Fruit fly (Drosophila melanogaster) whole organism, embryonic: Measurements from ENCODE around the gene nAChRalpha5.

Source experiments
- Adf1 ChIP-seq: fragments of 200-800 bp; sonication (Bioruptor generic); IDR thresholded peaks from 2 replicates; pipeline ENCODE4 v1.3.6; 2022; ENCODE audit warnings: missing biosample characterization, missing genetic modification characterization
- Atf-2 ChIP-seq: fragments of 200-800 bp; sonication (Bioruptor generic); optimal IDR thresholded peaks from 2 replicates; lab custom pipeline; 2016; ENCODE audit warnings: missing biosample characterization, missing genetic modification characterization
- CG10959 ChIP-seq: fragments of 200-800 bp; sonication (Bioruptor generic); IDR thresholded peaks from 2 replicates; pipeline ENCODE4 v1.3.6; 2022; ENCODE audit warnings: missing biosample characterization, missing genetic modification characterization
- CG10979 ChIP-seq: fragments of 200-800 bp; sonication (Bioruptor generic); optimal IDR thresholded peaks from 2 replicates; lab custom pipeline; 2018; ENCODE audit warnings: missing biosample characterization, mild to moderate bottlenecking, missing genetic modification characterization, moderate library complexity
- CG11560 ChIP-seq: fragments of 200-800 bp; sonication (Bioruptor generic); IDR thresholded peaks from 3 replicates; pipeline ENCODE4 v1.3.6; 2022; ENCODE audit warnings: missing biosample characterization, missing genetic modification characterization
- CG12155 ChIP-seq: fragments of 200-800 bp; sonication (Bioruptor generic); optimal IDR thresholded peaks from 3 replicates; lab custom pipeline; 2016; ENCODE audit warnings: missing biosample characterization, missing genetic modification characterization
- CG12236 ChIP-seq: fragments of 200-800 bp; sonication (Bioruptor generic); optimal IDR thresholded peaks from 2 replicates; lab custom pipeline; 2016; ENCODE audit warnings: missing biosample characterization, missing genetic modification characterization
- CG12744 ChIP-seq: fragments of 200-800 bp; sonication (Bioruptor generic); optimal IDR thresholded peaks from 2 replicates; lab custom pipeline; 2016; ENCODE audit warnings: missing biosample characterization, missing genetic modification characterization
- CG15601 ChIP-seq: fragments of 200-800 bp; sonication (Bioruptor generic); optimal IDR thresholded peaks from 3 replicates; lab custom pipeline; 2019; ENCODE audit warnings: missing biosample characterization, mild to moderate bottlenecking, missing genetic modification characterization, moderate library complexity
- CG16813 ChIP-seq: fragments of 200-800 bp; sonication (Bioruptor generic); IDR thresholded peaks from 3 replicates; pipeline ENCODE4 v1.3.6; 2022; ENCODE audit warnings: missing biosample characterization, missing genetic modification characterization; ENCODE audit not compliant: partially characterized antibody
- CG16863 ChIP-seq: fragments of 200-800 bp; sonication (Bioruptor generic); optimal IDR thresholded peaks from 3 replicates; lab custom pipeline; 2016; ENCODE audit warnings: missing biosample characterization, missing genetic modification characterization
- CG18764 ChIP-seq: fragments of 200-800 bp; sonication (Bioruptor generic); optimal IDR thresholded peaks from 3 replicates; lab custom pipeline; 2016; ENCODE audit warnings: missing biosample characterization, missing genetic modification characterization
- CG30403 ChIP-seq: fragments of 200-800 bp; sonication (Bioruptor generic); optimal IDR thresholded peaks from 3 replicates; lab custom pipeline; 2016; ENCODE audit warnings: missing biosample characterization, missing genetic modification characterization
- CG3281 ChIP-seq: fragments of 200-800 bp; sonication (Bioruptor generic); optimal IDR thresholded peaks from 3 replicates; lab custom pipeline; 2017; ENCODE audit warnings: missing biosample characterization, mild to moderate bottlenecking, missing genetic modification characterization
- CG4282 ChIP-seq: fragments of 200-800 bp; sonication (Bioruptor generic); optimal IDR thresholded peaks from 2 replicates; lab custom pipeline; 2016; ENCODE audit warnings: missing biosample characterization, missing genetic modification characterization
- CG8089 ChIP-seq: fragments of 200-800 bp; sonication (Bioruptor generic); optimal IDR thresholded peaks from 3 replicates; lab custom pipeline; 2016; ENCODE audit warnings: missing biosample characterization, missing genetic modification characterization
- CG8290 ChIP-seq, 3 experiments: fragments of 200-800 bp; sonication (Bioruptor generic); optimal IDR thresholded peaks; 2 replicates each; lab custom pipeline; 2016 to 2019; ENCODE audit warnings: missing biosample characterization in 3 of 3, missing genetic modification characterization in 3 of 3, mild to moderate bottlenecking in 2 of 3, moderate library complexity in 1 of 3
- CG9876 ChIP-seq: fragments of 200-800 bp; sonication (Bioruptor generic); optimal IDR thresholded peaks from 2 replicates; lab custom pipeline; 2016; ENCODE audit warnings: missing biosample characterization, missing genetic modification characterization
- CTCF ChIP-seq: fragments of 200-800 bp; sonication (Bioruptor generic); optimal IDR thresholded peaks from 2 replicates; lab custom pipeline; 2017; ENCODE audit warnings: missing biosample characterization, mild to moderate bottlenecking, missing genetic modification characterization, moderate library complexity
- Chrac-16 ChIP-seq: fragments of 200-800 bp; sonication (Bioruptor generic); optimal IDR thresholded peaks from 3 replicates; lab custom pipeline; 2016; ENCODE audit warnings: missing biosample characterization, missing genetic modification characterization
- Doc3 ChIP-seq: fragments of 200-800 bp; sonication (Bioruptor generic); IDR thresholded peaks from 3 replicates; pipeline ENCODE4 v1.3.6; 2022; ENCODE audit warnings: missing biosample characterization, missing genetic modification characterization; ENCODE audit not compliant: partially characterized antibody
- Dp ChIP-seq: fragments of 200-800 bp; sonication (Bioruptor generic); optimal IDR thresholded peaks from 2 replicates; lab custom pipeline; 2018; ENCODE audit warnings: missing biosample characterization, mild to moderate bottlenecking, missing genetic modification characterization, moderate library complexity
- E2f2 ChIP-seq: fragments of 200-800 bp; sonication (Bioruptor generic); IDR thresholded peaks from 2 replicates; pipeline ENCODE4 v1.3.6; 2022; ENCODE audit warnings: missing biosample characterization, missing genetic modification characterization
- HLH54F ChIP-seq: fragments of 200-800 bp; sonication (Bioruptor generic); optimal IDR thresholded peaks from 3 replicates; lab custom pipeline; 2016; ENCODE audit warnings: missing biosample characterization, missing genetic modification characterization
- NfI ChIP-seq: fragments of 200-800 bp; sonication (Bioruptor generic); optimal IDR thresholded peaks from 3 replicates; lab custom pipeline; 2018; ENCODE audit warnings: missing biosample characterization, mild to moderate bottlenecking, missing genetic modification characterization, moderate library complexity
- Oaz ChIP-seq: fragments of 200-800 bp; sonication (Bioruptor generic); IDR thresholded peaks from 2 replicates; pipeline ENCODE4 v1.3.6; 2022; ENCODE audit warnings: missing biosample characterization, missing genetic modification characterization
- Pdp1 ChIP-seq, 2 experiments: fragments of 200-800 bp; sonication (Bioruptor generic); optimal IDR thresholded peaks; 3 replicates each; lab custom pipeline; 2016; ENCODE audit warnings: missing biosample characterization in 2 of 2, missing genetic modification characterization in 2 of 2, mild to moderate bottlenecking in 1 of 2, moderate library complexity in 1 of 2
- Trl ChIP-seq, 3 experiments: fragments of >200 bp in 2 of 3; fragments of 200-800 bp in 1 of 3; sonication (Bioruptor generic) in 1 of 3; optimal IDR thresholded peaks; 2 replicates in 1 of 3; 3 replicates in 2 of 3; lab custom pipeline; 2016 to 2017; ENCODE audit warnings: missing biosample characterization in 1 of 3, missing genetic modification characterization in 1 of 3
- Xbp1 ChIP-seq: fragments of 200-800 bp; sonication (Bioruptor generic); optimal IDR thresholded peaks from 3 replicates; lab custom pipeline; 2016; ENCODE audit warnings: missing biosample characterization, mild to moderate bottlenecking, missing genetic modification characterization
- Xrp1 ChIP-seq: fragments of 200-800 bp; sonication (Bioruptor generic); IDR thresholded peaks from 2 replicates; pipeline ENCODE4 v1.3.6; 2022; ENCODE audit warnings: missing biosample characterization, missing genetic modification characterization
- ab ChIP-seq: fragments of 200-800 bp; sonication (Bioruptor generic); optimal IDR thresholded peaks from 2 replicates; lab custom pipeline; 2016; ENCODE audit warnings: missing biosample characterization, missing genetic modification characterization
- al ChIP-seq: fragments of 200-800 bp; sonication (Bioruptor generic); IDR thresholded peaks from 2 replicates; pipeline ENCODE4 v1.3.6; 2022; ENCODE audit warnings: missing biosample characterization, missing genetic modification characterization
- ash1 ChIP-seq: fragments of 200-800 bp; sonication (Bioruptor generic); optimal IDR thresholded peaks from 2 replicates; lab custom pipeline; 2018; ENCODE audit warnings: missing biosample characterization, mild to moderate bottlenecking, missing genetic modification characterization
- az2 ChIP-seq: fragments of 200-800 bp; sonication (Bioruptor generic); optimal IDR thresholded peaks from 3 replicates; lab custom pipeline; 2016; ENCODE audit warnings: missing biosample characterization, missing genetic modification characterization
- caup ChIP-seq: fragments of 200-800 bp; sonication (Bioruptor generic); optimal IDR thresholded peaks from 3 replicates; lab custom pipeline; 2017; ENCODE audit warnings: missing biosample characterization, mild to moderate bottlenecking, missing genetic modification characterization, moderate library complexity; ENCODE audit not compliant: severe bottlenecking
- dimm ChIP-seq: fragments of 200-800 bp; sonication (Bioruptor generic); IDR thresholded peaks from 2 replicates; pipeline ENCODE4 v1.3.6; 2022; ENCODE audit warnings: missing biosample characterization, missing genetic modification characterization
- ems ChIP-seq: fragments of 200-800 bp; sonication (Bioruptor generic); optimal IDR thresholded peaks from 3 replicates; lab custom pipeline; 2016; ENCODE audit warnings: missing biosample characterization, missing genetic modification characterization
- eyg ChIP-seq: fragments of 200-800 bp; sonication (Bioruptor generic); optimal IDR thresholded peaks from 3 replicates; lab custom pipeline; 2016; ENCODE audit warnings: missing biosample characterization, missing genetic modification characterization
- fd64A ChIP-seq: fragments of 200-800 bp; sonication (Bioruptor generic); optimal IDR thresholded peaks from 3 replicates; lab custom pipeline; 2018; ENCODE audit warnings: missing biosample characterization, mild to moderate bottlenecking, missing genetic modification characterization
- fru ChIP-seq: fragments of >200 bp; optimal IDR thresholded peaks from 2 replicates; lab custom pipeline; 2017
- inv ChIP-seq: fragments of 200-800 bp; sonication (Bioruptor generic); IDR thresholded peaks from 2 replicates; pipeline ENCODE4 v1.3.6; 2022; ENCODE audit warnings: missing biosample characterization, missing genetic modification characterization; ENCODE audit not compliant: partially characterized antibody
- lab ChIP-seq: fragments of 200-800 bp; sonication (Bioruptor generic); optimal IDR thresholded peaks from 3 replicates; lab custom pipeline; 2017; ENCODE audit warnings: missing biosample characterization, missing genetic modification characterization, mild to moderate bottlenecking, moderate library complexity, missing genetic modification reagents
- lilli ChIP-seq: fragments of 200-800 bp; sonication (Bioruptor generic); optimal IDR thresholded peaks from 3 replicates; lab custom pipeline; 2016; ENCODE audit warnings: missing biosample characterization, missing genetic modification characterization
- luna ChIP-seq: fragments of 200-800 bp; sonication (Bioruptor generic); optimal IDR thresholded peaks from 2 replicates; lab custom pipeline; 2016; ENCODE audit warnings: missing biosample characterization, missing genetic modification characterization
- onecut ChIP-seq: fragments of 200-800 bp; sonication (Bioruptor generic); IDR thresholded peaks from 2 replicates; pipeline ENCODE4 v1.3.6; 2022; ENCODE audit warnings: missing biosample characterization, missing genetic modification characterization
- pb ChIP-seq: fragments of 200-800 bp; sonication (Bioruptor generic); optimal IDR thresholded peaks from 3 replicates; lab custom pipeline; 2016; ENCODE audit warnings: missing biosample characterization, missing genetic modification characterization
- pnt ChIP-seq: fragments of 200-800 bp; sonication (Bioruptor generic); optimal IDR thresholded peaks from 3 replicates; lab custom pipeline; 2016; ENCODE audit warnings: missing biosample characterization, missing genetic modification characterization
- repo ChIP-seq: fragments of 200-800 bp; sonication (Bioruptor generic); optimal IDR thresholded peaks from 2 replicates; lab custom pipeline; 2016; ENCODE audit warnings: missing biosample characterization, missing genetic modification characterization
- sens ChIP-seq: fragments of 200-800 bp; sonication (Bioruptor generic); peaks from one replicate; lab custom pipeline; 2016; ENCODE audit warnings: missing biosample characterization, missing genetic modification characterization
- shn ChIP-seq: fragments of 200-800 bp; sonication (Bioruptor generic); optimal IDR thresholded peaks from 3 replicates; lab custom pipeline; 2016; ENCODE audit warnings: missing biosample characterization, missing genetic modification characterization
- tin ChIP-seq: fragments of 200-800 bp; sonication (Bioruptor generic); optimal IDR thresholded peaks from 3 replicates; lab custom pipeline; 2016; ENCODE audit warnings: missing biosample characterization, missing genetic modification characterization
- yki ChIP-seq: fragments of >200 bp; optimal IDR thresholded peaks from 3 replicates; lab custom pipeline; 2018

nAChRalpha5 gene

DNA sequence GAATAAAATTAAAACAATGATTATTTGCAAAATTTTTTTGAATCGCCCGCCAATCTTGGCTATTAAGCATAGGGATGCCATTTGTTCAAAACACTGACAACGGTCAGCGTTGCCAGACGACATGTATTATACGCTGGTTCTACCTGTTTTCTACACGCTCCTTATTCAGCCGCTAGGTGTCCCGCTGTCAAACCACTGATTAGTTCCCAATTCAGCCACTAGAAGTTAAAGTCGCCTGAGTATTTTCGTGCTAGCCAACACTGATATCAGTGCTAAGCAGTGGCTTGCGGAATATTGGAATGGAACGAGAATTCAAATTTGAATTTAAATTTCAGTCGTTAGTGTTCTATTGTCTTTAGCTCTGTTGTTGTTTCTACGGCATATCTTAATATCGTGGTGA lies 54.6 kb downstream of the nAChRalpha5 start (continued):
- TF ChIP-seq eyg (no peak), CG9876 (peak; percentile 61), E2f2 (GFP tag; lab: Robert Waterston, UW) (peak; percentile 96), CG12744 (GFP tag; lab: Kevin White, UChicago) (no peak), CG12236 (GFP tag; lab: Kevin White, UChicago) (no peak), CG10959 (GFP tag; lab: Robert Waterston, UW) (peak; percentile 48; the same call in 1 of the 2 replicates), fd64A (GFP tag; lab: Kevin White, UChicago) (no peak), dimm (GFP tag; lab: Robert Waterston, UW) (no peak), repo (GFP tag; lab: Kevin White, UChicago) (peak; percentile 55), Pdp1 (GFP tag; optimal IDR thresholded peaks at IDR 0.05; lab: Kevin White, UChicago) (peak; percentile 0 to 8), inv (GFP tag; lab: Robert Waterston, UW) (peak; percentile 39; the same call in 1 of the 2 replicates), CG3281 (GFP tag; lab: Kevin White, UChicago) (no peak), HLH54F (GFP tag; lab: Kevin White, UChicago) (peak; percentile 59), Xrp1 (peak; percentile 57), al (GFP tag; lab: Robert Waterston, UW) (peak; percentile 48), CG30403 (GFP tag; lab: Kevin White, UChicago) (peak; percentile 40), NfI (GFP tag; lab: Kevin White, UChicago) (peak; percentile 54), CG16863 (GFP tag; lab: Kevin White, UChicago) (peak; percentile 28), CG12155 (peak; percentile 44), Xbp1 (peak; percentile 61), CG4282 (GFP tag; lab: Kevin White, UChicago) (peak; percentile 33), CG11560 (tag; lab: Robert Waterston, UW) (peak; percentile 56; the same call in 1 of the 3 replicates), CG18764 (GFP tag; lab: Kevin White, UChicago) (peak; percentile 15), Adf1 (GFP tag; lab: Robert Waterston, UW) (0 out of 2 replicates have a peak, but pooled peaks have one; percentile 44), ems (GFP tag; lab: Kevin White, UChicago) (peak; percentile 24), Chrac-16 (GFP tag; lab: Kevin White, UChicago) (peak; percentile 31), ash1 (GFP tag; lab: Kevin White, UChicago) (no peak), Dp (GFP tag; lab: Kevin White, UChicago) (peak; percentile 88), pnt (GFP tag; lab: Kevin White, UChicago) (peak; percentile 4), Doc3 (no peak), CTCF (peak; percentile 92), Oaz (GFP tag; lab: Robert Waterston, UW) (no peak), Atf-2 (GFP tag; lab: Kevin White, UChicago) (peak; percentile 7), pb (GFP tag; lab: Kevin White, UChicago) (no peak), caup (peak; percentile 40), tin (peak; percentile 72), az2 (GFP tag; lab: Kevin White, UChicago) (peak; percentile 17), Trl (optimal IDR thresholded peaks at IDR 0.05; lab: Kevin White, UChicago) (no peak), Trl (GFP tag; optimal IDR thresholded peaks at IDR 0.05; lab: Kevin White, UChicago) (peak; percentile 30), luna (GFP tag; lab: Kevin White, UChicago) (peak; percentile 21), shn (GFP tag; lab: Kevin White, UChicago) (peak; percentile 60), yki (lab: Kevin White, UChicago) (peak; percentile 77), CG8089 (GFP tag; lab: Kevin White, UChicago) (peak; percentile 21), ab (GFP tag; lab: Kevin White, UChicago) (peak; percentile 2), sens (GFP tag; lab: Kevin White, UChicago) (peak; percentile 67), CG10979 (tag; lab: Kevin White, UChicago) (no peak), lilli (GFP tag; lab: Kevin White, UChicago) (peak; percentile 45), fru (lab: Kevin White, UChicago) (no peak), CG8290 (GFP tag; optimal IDR thresholded peaks at IDR 0.05; lab: Kevin White, UChicago) (peak; percentile 85), CG8290 (tag; optimal IDR thresholded peaks at IDR 0.05; lab: Kevin White, UChicago) (peak in 1 of 2 experiments; percentile 77), onecut (GFP tag; lab: Robert Waterston, UW) (peak; percentile 38; the same call in 1 of the 2 replicates), CG16813 (GFP tag; lab: Robert Waterston, UW) (peak; percentile 62), CG15601 (tag; lab: Kevin White, UChicago) (no peak), lab (no peak)
